Worm (Caenorhabditis elegans) whole organism, late embryonic: ENCODE data around the gene T09A12.1.

Source experiments
- C08G9.2 ChIP-seq: sonication (generic microtip); optimal IDR thresholded peaks from 2 replicates; lab custom pipeline; 2016; ENCODE audit warnings: mild to moderate bottlenecking, missing genetic modification characterization, moderate library complexity, missing compliant biosample characterization
- F13H6.1 ChIP-seq: sonication (generic microtip); optimal IDR thresholded peaks from 2 replicates; lab custom pipeline; 2016; ENCODE audit warnings: missing genetic modification characterization, missing compliant biosample characterization
- K09A11.1 ChIP-seq: sonication (generic microtip); optimal IDR thresholded peaks from 2 replicates; lab custom pipeline; 2017; ENCODE audit warnings: antibody characterized with exemption, mild to moderate bottlenecking, missing genetic modification characterization, missing compliant biosample characterization; ENCODE audit not compliant: insufficient read depth
- T23F11.4 ChIP-seq: fragments of 200-800 bp; sonication (Bioruptor generic); optimal IDR thresholded peaks from 2 replicates; lab custom pipeline; 2018; ENCODE audit warnings: mild to moderate bottlenecking, missing genetic modification characterization, missing compliant biosample characterization
- ahr-1 ChIP-seq: sonication (generic microtip); optimal IDR thresholded peaks from 2 replicates; lab custom pipeline; 2016; ENCODE audit warnings: missing genetic modification characterization, missing compliant biosample characterization
- ama-1 ChIP-seq: fragments of 150-350 bp; optimal IDR thresholded peaks from 2 replicates; lab custom pipeline; 2014
- ceh-14 ChIP-seq: sonication (generic microtip); optimal IDR thresholded peaks from 2 replicates; lab custom pipeline; 2016; ENCODE audit warnings: missing genotype, missing genetic modification characterization, missing compliant biosample characterization
- ceh-18 ChIP-seq: sonication (generic microtip); optimal IDR thresholded peaks from 2 replicates; lab custom pipeline; 2016; ENCODE audit warnings: missing genetic modification characterization, missing compliant biosample characterization
- ceh-2 ChIP-seq: sonication (generic microtip); optimal IDR thresholded peaks from 2 replicates; lab custom pipeline; 2016; ENCODE audit warnings: missing genotype, missing genetic modification characterization, missing compliant biosample characterization
- ceh-45 ChIP-seq: fragments of 200-800 bp; sonication (Bioruptor generic); IDR thresholded peaks from 2 replicates; pipeline ENCODE4 v1.3.6; 2022; ENCODE audit warnings: missing genetic modification reagents, missing genetic modification characterization, missing compliant biosample characterization
- ceh-48 ChIP-seq: sonication (generic microtip); optimal IDR thresholded peaks from 2 replicates; lab custom pipeline; 2016; ENCODE audit warnings: missing genetic modification characterization, inconsistent platforms, missing compliant biosample characterization
- dmd-4 ChIP-seq: sonication (generic microtip); optimal IDR thresholded peaks from 2 replicates; lab custom pipeline; 2016; ENCODE audit warnings: borderline replicate concordance, missing genetic modification characterization, missing compliant biosample characterization
- eyg-1 ChIP-seq: sonication (generic microtip); optimal IDR thresholded peaks from 2 replicates; lab custom pipeline; 2016; ENCODE audit warnings: missing genotype, missing genetic modification characterization, missing compliant biosample characterization
- fax-1 ChIP-seq: sonication (generic microtip); optimal IDR thresholded peaks from 2 replicates; lab custom pipeline; 2016; ENCODE audit warnings: missing genotype, missing genetic modification characterization, missing compliant biosample characterization
- fkh-6 ChIP-seq: sonication (generic microtip); optimal IDR thresholded peaks from 2 replicates; lab custom pipeline; 2016; ENCODE audit warnings: missing genetic modification characterization, missing compliant biosample characterization
- hlh-15 ChIP-seq: sonication (generic microtip); optimal IDR thresholded peaks from 2 replicates; lab custom pipeline; 2016; ENCODE audit warnings: missing genetic modification characterization, missing compliant biosample characterization
- hlh-30 ChIP-seq: sonication (generic microtip); optimal IDR thresholded peaks from 2 replicates; lab custom pipeline; 2017; ENCODE audit warnings: antibody characterized with exemption, missing genetic modification characterization, missing compliant biosample characterization; ENCODE audit not compliant: insufficient read depth
- hlh-6 ChIP-seq: sonication (generic microtip); optimal IDR thresholded peaks from 2 replicates; lab custom pipeline; 2016; ENCODE audit warnings: missing genotype, missing genetic modification characterization, missing compliant biosample characterization
- hlh-8 ChIP-seq: sonication (generic microtip); optimal IDR thresholded peaks from 2 replicates; lab custom pipeline; 2016; ENCODE audit warnings: missing genotype, missing genetic modification characterization, missing compliant biosample characterization
- lin-11 ChIP-seq: fragments of 200-800 bp; sonication (Bioruptor generic); optimal IDR thresholded peaks from 2 replicates; lab custom pipeline; 2018; ENCODE audit warnings: mild to moderate bottlenecking, missing genetic modification characterization, missing compliant biosample characterization
- madf-2 ChIP-seq: sonication (generic microtip); optimal IDR thresholded peaks from 2 replicates; lab custom pipeline; 2017; ENCODE audit warnings: missing genetic modification characterization, missing compliant biosample characterization
- mec-3 ChIP-seq: sonication (generic microtip); optimal IDR thresholded peaks from 2 replicates; lab custom pipeline; 2016; ENCODE audit warnings: borderline replicate concordance, missing genetic modification characterization, missing compliant biosample characterization
- nfya-1 ChIP-seq: sonication (generic microtip); optimal IDR thresholded peaks from 2 replicates; lab custom pipeline; 2017; ENCODE audit warnings: missing genetic modification characterization, mild to moderate bottlenecking, missing compliant biosample characterization, antibody characterized with exemption, moderate library complexity
- nhr-11 ChIP-seq: fragments of 150-350 bp; optimal IDR thresholded peaks from 2 replicates; lab custom pipeline; 2014; ENCODE audit warnings: missing biosample characterization, missing genetic modification characterization
- nhr-232 ChIP-seq: sonication (generic microtip); optimal IDR thresholded peaks from 2 replicates; lab custom pipeline; 2016; ENCODE audit warnings: missing genetic modification characterization, missing compliant biosample characterization
- pha-4 ChIP-seq: fragments of 150-350 bp; optimal IDR thresholded peaks from 2 replicates; lab custom pipeline; 2018; ENCODE audit warnings: missing biosample characterization, missing genetic modification reagents, missing genetic modification characterization
- pqm-1 ChIP-seq: sonication (generic microtip); optimal IDR thresholded peaks from 2 replicates; lab custom pipeline; 2016; ENCODE audit warnings: missing genetic modification characterization, missing compliant biosample characterization
- pros-1 ChIP-seq: fragments of 150-350 bp; optimal IDR thresholded peaks from 2 replicates; lab custom pipeline; 2014; ENCODE audit warnings: missing biosample characterization, missing genetic modification reagents, missing genetic modification characterization
- ref-2 ChIP-seq: sonication (generic microtip); optimal IDR thresholded peaks from 2 replicates; lab custom pipeline; 2016; ENCODE audit warnings: missing genetic modification characterization, missing compliant biosample characterization
- rnt-1 ChIP-seq: sonication (generic microtip); optimal IDR thresholded peaks from 2 replicates; lab custom pipeline; 2016; ENCODE audit warnings: missing genetic modification characterization, missing compliant biosample characterization
- sdc-2 ChIP-seq: sonication (generic microtip); optimal IDR thresholded peaks from 2 replicates; lab custom pipeline; 2016; ENCODE audit warnings: missing genotype, missing genetic modification characterization, missing compliant biosample characterization
- sox-2 ChIP-seq: fragments of 200-800 bp; sonication (Bioruptor generic); IDR thresholded peaks from 2 replicates; pipeline ENCODE4 v1.3.6; 2022; ENCODE audit warnings: missing genetic modification reagents, missing genetic modification characterization, missing compliant biosample characterization
- tbx-7 ChIP-seq: sonication (generic microtip); optimal IDR thresholded peaks from 2 replicates; lab custom pipeline; 2016; ENCODE audit warnings: missing genotype, missing genetic modification characterization, missing compliant biosample characterization
- unc-3 ChIP-seq, 2 experiments: fragments of 200-800 bp in 1 of 2; sonication (Bioruptor generic) in 1 of 2; sonication (generic microtip) in 1 of 2; conservative IDR thresholded peaks in 1 of 2; optimal IDR thresholded peaks in 1 of 2; 2 replicates each; pipeline versions ENCODE4 v1.3.6 to Lab custom; 2016 to 2022; ENCODE audit warnings: missing compliant biosample characterization in 2 of 2, missing genetic modification characterization in 2 of 2, missing genetic modification reagents in 1 of 2
- unc-86 ChIP-seq: sonication (generic microtip); optimal IDR thresholded peaks from 2 replicates; lab custom pipeline; 2016; ENCODE audit warnings: missing genetic modification characterization, missing compliant biosample characterization
- zip-5 ChIP-seq: sonication (generic microtip); optimal IDR thresholded peaks from 2 replicates; lab custom pipeline; 2016; ENCODE audit warnings: missing genetic modification characterization, missing compliant biosample characterization

T09A12.1 gene

DNA sequence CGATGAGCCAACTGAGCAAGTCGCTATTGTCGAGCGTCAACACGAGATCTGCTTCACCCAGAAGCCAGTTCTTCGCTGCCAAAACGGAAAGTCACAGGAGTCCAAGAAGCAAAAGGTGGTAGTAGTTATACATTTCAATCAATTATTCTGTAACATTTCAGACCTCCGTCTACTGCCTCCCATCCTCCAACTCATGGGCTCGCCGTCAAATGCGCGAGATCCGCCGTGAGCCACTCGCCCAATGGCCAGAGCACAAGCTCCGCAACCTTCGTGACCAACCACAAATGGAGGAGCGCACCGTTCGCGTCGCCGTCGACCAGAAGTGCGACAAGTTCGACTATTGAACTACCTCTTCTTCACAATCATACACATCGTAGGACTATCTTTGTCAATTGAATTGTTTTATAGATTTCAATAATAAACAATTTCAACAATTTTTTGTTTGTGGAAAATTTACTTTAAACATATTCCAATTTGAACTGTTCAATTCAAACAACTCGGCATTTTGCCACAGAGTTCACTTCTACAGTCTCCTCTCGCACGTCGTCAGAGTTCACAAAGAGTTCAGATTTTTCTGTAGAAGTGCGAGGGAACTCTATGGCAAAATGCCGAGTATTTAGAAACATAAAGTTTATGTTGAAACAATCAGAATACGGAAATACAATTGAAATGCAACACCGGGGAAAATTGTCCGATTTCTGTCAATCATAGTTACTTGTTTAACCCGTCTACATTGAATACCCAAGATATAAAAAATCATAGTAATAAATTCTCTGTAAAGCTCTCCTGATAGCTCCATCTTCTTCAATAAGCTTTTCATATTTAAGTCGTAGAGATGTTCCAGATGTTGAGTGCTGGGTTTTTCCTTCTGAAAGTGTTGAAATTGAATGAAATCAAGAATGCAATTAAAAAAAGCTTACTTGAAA is 22.1 kb downstream of the T09A12.1 start:
- TF ChIP-seq unc-86 (no peak), ceh-45 (GFP tag; lab: Robert Waterston, UW) (no peak), ceh-48 (tag; lab: Kevin White, UChicago) (no peak), zip-5 (no peak), pros-1 (no peak), lin-11 (tag; lab: Kevin White, UChicago) (no peak)
- TF ChIP-seq, all 69 proteins: peak for 0

DNA sequence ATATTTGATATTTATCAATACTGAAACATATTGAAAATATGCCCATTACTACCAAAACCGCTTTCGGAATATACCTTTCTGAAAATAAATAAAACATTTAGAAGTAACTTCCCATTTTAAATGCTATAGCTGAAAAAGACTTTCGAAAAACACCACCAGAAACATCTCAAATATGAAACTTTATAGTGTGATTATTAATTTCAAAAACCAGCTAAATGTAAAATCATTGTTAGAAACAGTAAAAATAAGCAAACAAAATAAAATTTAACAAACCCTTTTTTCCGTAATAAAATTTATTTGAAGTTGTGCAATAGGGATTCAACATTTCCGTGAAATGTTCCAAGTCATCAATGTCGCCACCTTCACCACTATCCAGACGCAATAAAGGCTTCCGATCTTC is 23.8 kb downstream of the T09A12.1 start, which contains the start of the genes K07H8.5 and K07H8.8:
Gene K07H8.5 (plus strand): TSS at position 301 of the 400 bp plus-strand sequence.
Gene K07H8.8 (minus strand): TSS at position 389 of the 400 bp plus-strand sequence.
- TF ChIP-seq hlh-8 (tag; lab: Kevin White, UChicago), result no peak
- no peak for TF ChIP-seq nhr-232 (tag; lab: Kevin White, UChicago)
- TF ChIP-seq hlh-30, result no peak
- no peak for TF ChIP-seq K09A11.1 (tag; lab: Kevin White, UChicago)

DNA sequence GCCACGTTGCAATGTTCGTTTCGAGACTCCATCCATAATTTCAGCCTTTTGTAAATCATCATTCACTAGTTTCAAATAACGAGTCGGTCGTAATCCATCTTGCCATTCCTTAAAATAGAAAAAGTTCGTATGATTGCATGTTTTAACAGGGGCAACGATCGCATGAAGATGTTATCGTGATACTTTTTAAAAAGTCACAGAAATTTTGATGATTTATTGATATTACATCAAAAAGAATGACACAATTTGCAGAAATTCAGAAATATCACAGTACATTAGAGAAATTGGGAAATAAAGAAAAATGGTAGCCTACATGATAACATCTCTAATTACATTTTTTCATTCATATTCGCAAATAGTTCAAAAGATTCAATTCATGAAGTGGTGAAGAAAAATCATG is 29.1 kb downstream of the T09A12.1 start:
- TF ChIP-seq pha-4 (tag; lab: Kevin White, UChicago), result no peak
- no peak for TF ChIP-seq madf-2
- TF ChIP-seq sdc-2 (tag; lab: Kevin White, UChicago), result no peak
- TF ChIP-seq fax-1 (tag; lab: Kevin White, UChicago), result no peak
- TF ChIP-seq ahr-1, result no peak
- no peak for TF ChIP-seq F13H6.1
- no peak for TF ChIP-seq fkh-6 (tag; lab: Kevin White, UChicago)
- no peak for TF ChIP-seq ceh-14 (tag; lab: Kevin White, UChicago)
- no peak for TF ChIP-seq eyg-1
- no peak for TF ChIP-seq nfya-1 (tag; lab: Kevin White, UChicago)
- TF ChIP-seq T23F11.4, result no peak
- no peak for TF ChIP-seq rnt-1 (tag; lab: Kevin White, UChicago)
- TF ChIP-seq hlh-6 (tag; lab: Kevin White, UChicago), result no peak
- no peak for TF ChIP-seq sox-2 (GFP tag; lab: Robert Waterston, UW)
- TF ChIP-seq ama-1 (lab: Kevin White, UChicago), result no peak
- TF ChIP-seq C08G9.2, result no peak
- TF ChIP-seq tbx-7, result no peak
- no peak for TF ChIP-seq hlh-8 (tag; lab: Kevin White, UChicago)
- TF ChIP-seq ceh-45 (GFP tag; lab: Robert Waterston, UW), result no peak

DNA sequence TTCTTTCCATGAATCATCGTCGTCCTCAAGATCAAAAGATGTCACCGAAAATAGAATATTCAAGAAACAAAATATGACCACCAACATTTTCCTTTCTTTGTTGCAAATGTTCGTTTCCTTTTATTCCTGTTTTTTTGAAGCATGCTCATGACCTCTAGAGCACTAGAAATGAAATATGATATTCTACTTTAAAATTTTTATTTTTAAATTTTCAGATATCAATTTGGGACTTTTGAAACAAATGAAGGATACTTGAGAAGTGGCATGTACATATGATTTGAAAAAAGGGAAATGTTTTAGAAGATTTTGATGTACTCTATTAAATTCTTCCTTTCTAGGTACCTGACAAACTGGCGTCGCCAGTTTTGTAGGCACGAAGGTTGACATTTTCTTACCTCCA is 31.0 kb downstream of the T09A12.1 start, which contains the start of gene K07H8.11:
Gene K07H8.11 (minus strand): TSS at position 101 of the 400 bp plus-strand sequence.
- no peak for TF ChIP-seq ceh-45 (GFP tag; lab: Robert Waterston, UW)
- no peak for TF ChIP-seq nfya-1 (tag; lab: Kevin White, UChicago)
- TF ChIP-seq sox-2 (GFP tag; lab: Robert Waterston, UW), result no peak
- no peak for TF ChIP-seq madf-2
- no peak for TF ChIP-seq unc-86
- TF ChIP-seq dmd-4 (tag; lab: Kevin White, UChicago), result no peak
- TF ChIP-seq unc-3 (GFP tag; conservative IDR thresholded peaks at IDR 0.05; lab: Robert Waterston, UW), result no peak
- TF ChIP-seq unc-3 (tag; optimal IDR thresholded peaks at IDR 0.05; lab: Kevin White, UChicago), result no peak
- TF ChIP-seq ref-2, result no peak
- no peak for TF ChIP-seq ceh-2 (tag; lab: Kevin White, UChicago)
- TF ChIP-seq ceh-18 (tag; lab: Kevin White, UChicago), result no peak
- TF ChIP-seq rnt-1 (tag; lab: Kevin White, UChicago), result no peak
- TF ChIP-seq nhr-11 (tag; lab: Kevin White, UChicago), result no peak
- no peak for TF ChIP-seq pqm-1 (tag; lab: Kevin White, UChicago)
- TF ChIP-seq mec-3 (tag; lab: Kevin White, UChicago), result no peak
- no peak for TF ChIP-seq hlh-15 (tag; lab: Kevin White, UChicago)
